Worm (Caenorhabditis elegans) whole organism, L4 larva: ENCODE measurements around the gene Y57G11C.22.
A peak's percentile ranks its signal among the peaks of the same experiment; 100 is the strongest.

Experiments used
- F10B5.3 ChIP-seq: sonication (generic microtip); optimal IDR thresholded peaks from 2 replicates; lab custom pipeline; 2016; ENCODE audit warnings: mild to moderate bottlenecking, missing genetic modification characterization, missing compliant biosample characterization
- F44E2.7 ChIP-seq: fragments of 200-800 bp; sonication (Bioruptor generic); IDR thresholded peaks from 2 replicates; pipeline ENCODE4 v2.1.2; 2022; ENCODE audit warnings: missing genetic modification characterization, missing compliant biosample characterization
- T20F7.1 ChIP-seq: fragments of 200-800 bp; sonication (Bioruptor generic); optimal IDR thresholded peaks from 2 replicates; lab custom pipeline; 2018; ENCODE audit warnings: mild to moderate bottlenecking, missing genetic modification characterization, missing compliant biosample characterization
- Y105C5A.15 ChIP-seq: fragments of 200-800 bp; sonication (Bioruptor generic); IDR thresholded peaks from 2 replicates; pipeline ENCODE4 v1.3.6; 2022; ENCODE audit warnings: missing genetic modification characterization, missing compliant biosample characterization
- ZK337.2 ChIP-seq: fragments of 200-800 bp; sonication (Bioruptor generic); IDR thresholded peaks from 2 replicates; pipeline ENCODE4 v1.3.6; 2022; ENCODE audit warnings: missing genetic modification reagents, missing genetic modification characterization, missing compliant biosample characterization
- aly-2 ChIP-seq: sonication (generic microtip); optimal IDR thresholded peaks from 2 replicates; lab custom pipeline; 2018; ENCODE audit warnings: missing biosample characterization, missing genetic modification characterization
- ama-1 ChIP-seq: fragments of 150-350 bp; optimal IDR thresholded peaks from 2 replicates; lab custom pipeline; 2014; ENCODE audit warnings: inconsistent platforms, mixed read lengths
- arid-1 ChIP-seq: fragments of 200-800 bp; sonication (Bioruptor generic); conservative IDR thresholded peaks from 2 replicates; pipeline ENCODE4 v1.3.6; 2022; ENCODE audit warnings: missing genetic modification reagents, missing genetic modification characterization, missing compliant biosample characterization
- ceh-20 ChIP-seq: fragments of 200-800 bp; sonication (Bioruptor generic); IDR thresholded peaks from 2 replicates; pipeline ENCODE4 v1.3.6; 2022; ENCODE audit warnings: missing genetic modification reagents, missing genetic modification characterization, missing compliant biosample characterization
- ceh-28 ChIP-seq: fragments of 150-350 bp; optimal IDR thresholded peaks from 2 replicates; lab custom pipeline; 2014; ENCODE audit warnings: missing biosample characterization, missing genetic modification reagents, missing genetic modification characterization
- ceh-32 ChIP-seq: sonication (generic microtip); optimal IDR thresholded peaks from 2 replicates; lab custom pipeline; 2016; ENCODE audit warnings: mild to moderate bottlenecking, missing genetic modification characterization, missing compliant biosample characterization; ENCODE audit not compliant: poor library complexity
- ceh-44 ChIP-seq: fragments of 200-800 bp; sonication (Bioruptor generic); IDR thresholded peaks from 2 replicates; pipeline ENCODE4 v1.3.6; 2022; ENCODE audit warnings: missing genetic modification reagents, missing genetic modification characterization, missing compliant biosample characterization
- ceh-62 ChIP-seq: sonication (generic microtip); optimal IDR thresholded peaks from 2 replicates; lab custom pipeline; 2017; ENCODE audit warnings: missing biosample characterization, missing genetic modification characterization
- ces-1 ChIP-seq: fragments of 150-350 bp; sonication (generic microtip); optimal IDR thresholded peaks from 4 replicates; lab custom pipeline; 2014; ENCODE audit warnings: missing biosample characterization, missing genetic modification reagents, missing genetic modification characterization
- ctbp-1 ChIP-seq: fragments of 200-800 bp; sonication (Bioruptor generic); IDR thresholded peaks from 2 replicates; pipeline ENCODE4 v1.3.6; 2022; ENCODE audit warnings: missing genetic modification reagents, missing genetic modification characterization, missing compliant biosample characterization
- daf-12 ChIP-seq: fragments of 150-350 bp; optimal IDR thresholded peaks from 2 replicates; lab custom pipeline; 2014; ENCODE audit warnings: missing biosample characterization, missing genetic modification reagents, missing genetic modification characterization
- daf-16 ChIP-seq, 3 experiments: sonication (generic microtip); optimal IDR thresholded peaks; 2 replicates each; lab custom pipeline; 2016 to 2017; ENCODE audit warnings: missing genetic modification characterization in 3 of 3, missing genetic modification reagents in 3 of 3, mild to moderate bottlenecking in 2 of 3, missing compliant biosample characterization in 2 of 3, missing biosample characterization in 1 of 3, moderate library complexity in 1 of 3
- dmd-6 ChIP-seq: fragments of 200-800 bp; sonication (Bioruptor generic); IDR thresholded peaks from 2 replicates; pipeline ENCODE4 v1.3.6; 2022; ENCODE audit warnings: missing genetic modification reagents, missing genetic modification characterization, missing compliant biosample characterization
- dpl-1 ChIP-seq: fragments of 150-350 bp; optimal IDR thresholded peaks from 2 replicates; lab custom pipeline; 2014; ENCODE audit warnings: missing biosample characterization, missing genetic modification reagents, missing genetic modification characterization
- duxl-1 ChIP-seq: sonication (generic microtip); optimal IDR thresholded peaks from 2 replicates; lab custom pipeline; 2016; ENCODE audit warnings: mild to moderate bottlenecking, missing genetic modification characterization, moderate library complexity, missing compliant biosample characterization; ENCODE audit not compliant: poor library complexity
- dve-1 ChIP-seq: sonication (generic microtip); optimal IDR thresholded peaks from 2 replicates; lab custom pipeline; 2017; ENCODE audit warnings: antibody characterized with exemption, mild to moderate bottlenecking, missing genetic modification characterization, missing compliant biosample characterization; ENCODE audit not compliant: insufficient read depth
- egl-43 ChIP-seq: fragments of 200-800 bp; sonication (Bioruptor generic); IDR thresholded peaks from 2 replicates; pipeline ENCODE4 v1.3.6; 2022; ENCODE audit warnings: missing genetic modification reagents, missing genetic modification characterization, missing compliant biosample characterization
- jun-1 ChIP-seq: fragments of 150-350 bp; optimal IDR thresholded peaks from 2 replicates; lab custom pipeline; 2014; ENCODE audit warnings: missing biosample characterization, missing genetic modification reagents, missing genetic modification characterization
- lin-13 ChIP-seq: fragments of 150-350 bp; optimal IDR thresholded peaks from 2 replicates; lab custom pipeline; 2014; ENCODE audit warnings: missing biosample characterization, missing genetic modification reagents, missing genetic modification characterization
- lin-39 ChIP-seq: fragments of 150-350 bp; optimal IDR thresholded peaks from 2 replicates; lab custom pipeline; 2014; ENCODE audit warnings: missing biosample characterization, missing genetic modification reagents, missing genetic modification characterization
- lir-3 ChIP-seq: sonication (generic microtip); optimal IDR thresholded peaks from 2 replicates; lab custom pipeline; 2016; ENCODE audit warnings: mild to moderate bottlenecking, missing genetic modification characterization, missing compliant biosample characterization
- lsy-2 ChIP-seq, 2 experiments: fragments of 150-350 bp in 1 of 2; sonication (generic microtip) in 1 of 2; optimal IDR thresholded peaks; 2 replicates each; lab custom pipeline; 2014 to 2017; ENCODE audit warnings: missing biosample characterization in 2 of 2, missing genetic modification characterization in 2 of 2
- madf-5 ChIP-seq, 2 experiments: fragments of 200-800 bp; sonication (Bioruptor generic); IDR thresholded peaks; 2 replicates each; pipeline ENCODE4 v1.3.6; 2022; ENCODE audit warnings: missing compliant biosample characterization in 2 of 2, missing genetic modification characterization in 2 of 2
- madf-9 ChIP-seq: fragments of 200-800 bp; sonication (Bioruptor generic); conservative IDR thresholded peaks from 2 replicates; pipeline ENCODE4 v1.3.6; 2022; ENCODE audit warnings: missing genetic modification reagents, missing genetic modification characterization, missing compliant biosample characterization
- mep-1 ChIP-seq: fragments of 150-350 bp; sonication (generic microtip); optimal IDR thresholded peaks from 3 replicates; lab custom pipeline; 2014; ENCODE audit warnings: missing biosample characterization, missing genetic modification characterization
- mxl-2 ChIP-seq: fragments of 200-800 bp; sonication (Bioruptor generic); conservative IDR thresholded peaks from 2 replicates; pipeline ENCODE4 v1.3.6; 2022; ENCODE audit warnings: missing genetic modification reagents, missing genetic modification characterization, missing compliant biosample characterization
- nhr-10 ChIP-seq: fragments of 150-350 bp; optimal IDR thresholded peaks from 2 replicates; lab custom pipeline; 2014; ENCODE audit warnings: missing biosample characterization, missing genetic modification characterization
- nhr-25 ChIP-seq: sonication (generic microtip); optimal IDR thresholded peaks from 2 replicates; lab custom pipeline; 2017; ENCODE audit warnings: missing genetic modification characterization, mild to moderate bottlenecking, missing compliant biosample characterization, antibody characterized with exemption, moderate library complexity, borderline replicate concordance; ENCODE audit not compliant: insufficient read depth
- nhr-41 ChIP-seq: fragments of 200-800 bp; sonication (Bioruptor generic); IDR thresholded peaks from 2 replicates; pipeline ENCODE4 v1.3.6; 2022; ENCODE audit warnings: missing genetic modification reagents, missing genetic modification characterization, missing compliant biosample characterization
- nhr-42 ChIP-seq: fragments of 200-800 bp; sonication (Bioruptor generic); IDR thresholded peaks from 2 replicates; pipeline ENCODE4 v1.3.6; 2022; ENCODE audit warnings: missing genetic modification characterization, missing compliant biosample characterization
- nhr-6 ChIP-seq: fragments of 150-350 bp; optimal IDR thresholded peaks from 2 replicates; lab custom pipeline; 2014; ENCODE audit warnings: missing biosample characterization, missing genetic modification characterization
- nhr-76 ChIP-seq: fragments of 150-350 bp; optimal IDR thresholded peaks from 2 replicates; lab custom pipeline; 2014; ENCODE audit warnings: missing biosample characterization, missing genetic modification characterization
- nhr-77 ChIP-seq: fragments of 150-350 bp; optimal IDR thresholded peaks from 2 replicates; lab custom pipeline; 2014; ENCODE audit warnings: missing biosample characterization, missing genetic modification characterization
- pha-4 ChIP-seq, 2 experiments: fragments of 150-350 bp in 1 of 2; fragments of 200-800 bp in 1 of 2; sonication (Bioruptor generic) in 1 of 2; IDR thresholded peaks in 1 of 2; optimal IDR thresholded peaks in 1 of 2; 2 replicates each; pipeline versions ENCODE4 v1.3.6 to Lab custom; 2014 to 2022; ENCODE audit warnings: missing genetic modification characterization in 2 of 2, missing genetic modification reagents in 2 of 2, missing biosample characterization in 1 of 2, missing compliant biosample characterization in 1 of 2
- php-3 ChIP-seq: fragments of 200-800 bp; sonication (Bioruptor generic); IDR thresholded peaks from 2 replicates; pipeline ENCODE4 v1.3.6; 2022; ENCODE audit warnings: missing genetic modification reagents, missing genetic modification characterization, missing compliant biosample characterization
- pqm-1 ChIP-seq: sonication (generic microtip); optimal IDR thresholded peaks from 2 replicates; lab custom pipeline; 2017; ENCODE audit warnings: missing biosample characterization, missing genetic modification characterization
- skn-1 ChIP-seq: fragments of 150-350 bp; optimal IDR thresholded peaks from 2 replicates; lab custom pipeline; 2014; ENCODE audit warnings: missing biosample characterization, missing genetic modification characterization
- snpc-1.2 ChIP-seq: fragments of 200-800 bp; sonication (Bioruptor generic); IDR thresholded peaks from 2 replicates; pipeline ENCODE4 v1.3.6; 2022; ENCODE audit warnings: missing genetic modification reagents, missing genetic modification characterization, missing compliant biosample characterization
- spr-3 ChIP-seq: fragments of 200-800 bp; sonication (Bioruptor generic); optimal IDR thresholded peaks from 2 replicates; lab custom pipeline; 2018; ENCODE audit warnings: mild to moderate bottlenecking, missing genetic modification characterization, missing compliant biosample characterization
- tag-97 ChIP-seq: fragments of 200-800 bp; sonication (Bioruptor generic); IDR thresholded peaks from 2 replicates; pipeline ENCODE4 v1.3.6; 2022; ENCODE audit warnings: missing genetic modification characterization, missing compliant biosample characterization
- unc-62 ChIP-seq, 3 experiments: fragments of 150-350 bp in 1 of 3; sonication (generic microtip); optimal IDR thresholded peaks in 2 of 3; peaks in 1 of 3; 1 replicate in 1 of 3; 2 replicates in 2 of 3; lab custom pipeline; 2014 to 2017; ENCODE audit warnings: missing biosample characterization in 3 of 3, missing genetic modification characterization in 3 of 3, missing genetic modification reagents in 3 of 3, missing genotype in 1 of 3
- zag-1 ChIP-seq: fragments of 150-350 bp; optimal IDR thresholded peaks from 2 replicates; lab custom pipeline; 2014; ENCODE audit warnings: missing biosample characterization, missing genetic modification characterization
- zfp-2 ChIP-seq: sonication (generic microtip); optimal IDR thresholded peaks from 2 replicates; lab custom pipeline; 2016; ENCODE audit warnings: mild to moderate bottlenecking, missing genetic modification characterization, missing compliant biosample characterization
- ztf-11 ChIP-seq: fragments of 150-350 bp; optimal IDR thresholded peaks from 2 replicates; lab custom pipeline; 2014; ENCODE audit warnings: missing biosample characterization, missing genetic modification characterization
- ztf-7 ChIP-seq: fragments of 150-350 bp; optimal IDR thresholded peaks from 2 replicates; lab custom pipeline; 2014; ENCODE audit warnings: missing biosample characterization, missing genetic modification characterization

Y57G11C.22 gene

DNA sequence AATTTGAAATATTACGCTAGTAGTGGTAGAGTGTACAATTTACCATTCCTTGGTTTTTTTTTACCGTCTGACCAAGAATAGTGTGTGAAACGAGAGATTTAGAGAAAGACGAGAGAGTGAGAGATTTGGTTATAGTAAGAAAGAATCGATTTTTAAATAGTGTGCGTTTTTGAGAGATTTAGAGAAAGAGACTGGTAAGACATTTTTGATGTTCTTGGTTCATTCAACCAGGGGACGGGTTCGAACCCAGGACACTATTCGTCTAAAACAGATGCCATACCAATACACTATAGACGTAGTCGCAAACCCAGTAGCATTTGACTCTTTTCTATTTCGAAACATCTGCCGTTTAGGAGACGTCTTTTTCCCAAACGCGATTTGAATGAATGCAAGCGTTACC is 1.1 kb downstream of the Y57G11C.22 start (continued):
- TF ChIP-seq mxl-2 (GFP tag; lab: Robert Waterston, UW) (no peak), ceh-44 (GFP tag; lab: Robert Waterston, UW) (no peak), dmd-6 (GFP tag; lab: Robert Waterston, UW) (no peak; the same call in 1 of the 2 replicates), ama-1 (lab: Kevin White, UChicago) (no peak), pha-4 (GFP tag; IDR thresholded peaks at IDR 0.05; lab: Robert Waterston, UW) (no peak; the same call in none of the 2 replicates), pha-4 (tag; optimal IDR thresholded peaks at IDR 0.05; lab: Kevin White, UChicago) (no peak), lir-3 (tag; lab: Kevin White, UChicago) (peak; percentile 84), nhr-77 (tag; lab: Kevin White, UChicago) (no peak), nhr-6 (tag; lab: Kevin White, UChicago) (no peak), nhr-41 (GFP tag; lab: Robert Waterston, UW) (no peak), T20F7.1 (peak; percentile 62), ZK337.2 (no peak), duxl-1 (peak; percentile 93), ctbp-1 (GFP tag; lab: Robert Waterston, UW) (peak; percentile 91), zag-1 (tag; lab: Kevin White, UChicago) (peak; percentile 36), F10B5.3 (tag; lab: Kevin White, UChicago) (peak; percentile 6), lsy-2 (tag; optimal IDR thresholded peaks at IDR 0.05; lab: Kevin White, UChicago) (peak in 1 of 2 experiments; percentile 89), ceh-28 (peak; percentile 21), nhr-42 (GFP tag; lab: Robert Waterston, UW) (no peak), arid-1 (GFP tag; lab: Robert Waterston, UW) (peak; percentile 82; the same call in 1 of the 2 replicates), nhr-10 (tag; lab: Kevin White, UChicago) (no peak), dve-1 (tag; lab: Kevin White, UChicago) (peak; percentile 87), madf-5 (GFP tag; IDR thresholded peaks at IDR 0.05; lab: Robert Waterston, UW) (0 out of 4 replicates have a peak, but pooled peaks of 1 of the 2 experiments have one; percentile 19), F44E2.7 (GFP tag; lab: Robert Waterston, UW) (no peak; the same call in 1 of the 2 replicates), nhr-25 (tag; lab: Kevin White, UChicago) (peak; percentile 90), skn-1 (tag; lab: Kevin White, UChicago) (no peak), ztf-11 (tag; lab: Kevin White, UChicago) (no peak), snpc-1.2 (GFP tag; lab: Robert Waterston, UW) (peak; percentile 99), zfp-2 (tag; lab: Kevin White, UChicago) (peak; percentile 34), ceh-62 (tag; lab: Kevin White, UChicago) (no peak), lin-13 (GFP tag; lab: Kevin White, UChicago) (peak; percentile 80), jun-1 (no peak), php-3 (peak; percentile 87), ceh-32 (tag; lab: Kevin White, UChicago) (no peak), madf-9 (peak; percentile 65), ceh-20 (GFP tag; lab: Robert Waterston, UW) (peak; percentile 85), unc-62 (GFP tag; optimal IDR thresholded peaks at IDR 0.05 in 1 of 2; lab: Kevin White, UChicago) (no peak), unc-62 (tag; optimal IDR thresholded peaks at IDR 0.05; lab: Kevin White, UChicago) (no peak), ces-1 (no peak), dpl-1 (GFP tag; lab: Kevin White, UChicago) (peak; percentile 44), lin-39 (no peak), pqm-1 (tag; lab: Kevin White, UChicago) (no peak), nhr-76 (tag; lab: Kevin White, UChicago) (no peak), aly-2 (tag; lab: Kevin White, UChicago) (no peak), tag-97 (GFP tag; lab: Robert Waterston, UW) (no peak), egl-43 (GFP tag; lab: Robert Waterston, UW) (no peak), mep-1 (tag; lab: Kevin White, UChicago) (peak; percentile 92), daf-16 (GFP tag; optimal IDR thresholded peaks at IDR 0.05; lab: Kevin White, UChicago) (peak; percentile 64 to 82), daf-16 (tag; optimal IDR thresholded peaks at IDR 0.05; lab: Kevin White, UChicago) (peak; percentile 52), spr-3 (GFP tag; lab: Kevin White, UChicago) (no peak), Y105C5A.15 (GFP tag; lab: Robert Waterston, UW) (peak; percentile 90), daf-12 (tag; lab: Kevin White, UChicago) (no peak), ztf-7 (tag; lab: Kevin White, UChicago) (peak; percentile 93)
